Fruit fly (Drosophila melanogaster) whole organism, wandering third instar larva: ENCODE measurements around the gene mtd.

Experiments used
- Hr78 ChIP-seq: fragments of >200 bp; optimal IDR thresholded peaks from 2 replicates; lab custom pipeline; 2017; ENCODE audit warnings: missing biosample characterization, missing genetic modification characterization
- h ChIP-seq: fragments of 200-800 bp; sonication (Bioruptor generic); optimal IDR thresholded peaks from 3 replicates; lab custom pipeline; 2016; ENCODE audit warnings: missing biosample characterization, mild to moderate bottlenecking, missing genetic modification characterization

dm6 chr3R:5251243-5251865 lies 98.9 kb downstream of the mtd start, which contains the start of gene CtsF:
- no peak for TF ChIP-seq Hr78 (GFP tag; lab: Kevin White, UChicago)
- peak; percentile 60 for TF ChIP-seq h (GFP tag; lab: Kevin White, UChicago)
